Worm (Caenorhabditis elegans) whole organism, L1 larva: ENCODE data around the gene F18A12.2.
"Not testable (repeated sequence)": the region's sequence is repeated elsewhere in the genome, so short reads cannot be mapped to it uniquely, and the experiment has no call there.

Experiments
- nhr-12 ChIP-seq: sonication (generic microtip); optimal IDR thresholded peaks from 2 replicates; lab custom pipeline; 2017; ENCODE audit warnings: missing biosample characterization, missing genetic modification characterization
- nhr-237 ChIP-seq: fragments of 150-350 bp; optimal IDR thresholded peaks from 2 replicates; lab custom pipeline; 2014; ENCODE audit warnings: missing biosample characterization, missing genetic modification characterization
- zip-4 ChIP-seq: fragments of 200-800 bp; sonication (Bioruptor generic); optimal IDR thresholded peaks from 2 replicates; lab custom pipeline; 2018; ENCODE audit warnings: mild to moderate bottlenecking, missing genetic modification characterization, moderate library complexity, missing compliant biosample characterization

Gene F18A12.2

ce11 chrII:3464580-3464979 lies 49.9 kb downstream of the F18A12.2 start, which contains the start of gene C16C8.10:
TSS of gene C16C8.10 (minus strand) at chrII:3464680.
- TF ChIP-seq nhr-12 (tag; lab: Kevin White, UChicago); zip-4 (GFP tag; lab: Kevin White, UChicago); nhr-237 (tag; lab: Kevin White, UChicago): not testable (repeated sequence)
- TF ChIP-seq, all 84 proteins: peak for 0; not testable (repeated sequence) for 84
